Worm (Caenorhabditis elegans) whole organism, midembryonic: ENCODE results near the gene F09C6.3.

Experiments
- flt-1 ChIP-seq: fragments of 200-800 bp; sonication (Bioruptor generic); IDR thresholded peaks from 2 replicates; pipeline ENCODE4 v1.3.6; 2022; ENCODE audit warnings: missing genetic modification characterization, missing compliant biosample characterization
- klf-2 ChIP-seq: fragments of 200-800 bp; sonication (Bioruptor generic); conservative IDR thresholded peaks from 2 replicates; pipeline ENCODE4 v1.3.6; 2022; ENCODE audit warnings: missing genetic modification reagents, missing genetic modification characterization, missing compliant biosample characterization
- med-1 ChIP-seq: sonication (generic microtip); optimal IDR thresholded peaks from 2 replicates; lab custom pipeline; 2017; ENCODE audit warnings: missing genetic modification characterization, mild to moderate bottlenecking, missing compliant biosample characterization, antibody characterized with exemption, missing genetic modification reagents; ENCODE audit not compliant: insufficient read depth
- ref-1 ChIP-seq: fragments of 200-800 bp; sonication (Bioruptor generic); conservative IDR thresholded peaks from 2 replicates; pipeline ENCODE4 v1.3.6; 2022; ENCODE audit warnings: missing genetic modification reagents, missing genetic modification characterization, missing compliant biosample characterization
- tab-1 ChIP-seq: fragments of 200-800 bp; sonication (Bioruptor generic); IDR thresholded peaks from 2 replicates; pipeline ENCODE4 v1.3.6; 2022; ENCODE audit warnings: missing genetic modification characterization, missing compliant biosample characterization
- ztf-23 ChIP-seq: fragments of 200-800 bp; sonication (Bioruptor generic); IDR thresholded peaks from 2 replicates; pipeline ENCODE4 v1.3.6; 2022; ENCODE audit warnings: missing genetic modification reagents, missing genetic modification characterization, missing compliant biosample characterization
- ztf-29 ChIP-seq: fragments of 200-800 bp; sonication (Bioruptor generic); IDR thresholded peaks from 2 replicates; pipeline ENCODE4 v1.3.6; 2022; ENCODE audit warnings: missing genetic modification reagents, missing genetic modification characterization, missing compliant biosample characterization

- TF ChIP-seq ztf-23 (GFP tag; lab: Robert Waterston, UW) (no peak), klf-2 (GFP tag; lab: Robert Waterston, UW) (no peak), ztf-29 (GFP tag; lab: Robert Waterston, UW) (no peak), tab-1 (GFP tag; lab: Robert Waterston, UW) (no peak), flt-1 (no peak), med-1 (no peak), ref-1 (GFP tag; lab: Robert Waterston, UW) (no peak)
These were observed 48.6 kb downstream of the F09C6.3 start for ce11 chrV:16831310-16831709.
